Fruit fly (Drosophila melanogaster) whole organism, prepupa: ENCODE measurements around the gene eIF3d1.

ENCODE experiments used
- CG11762 ChIP-seq: fragments of 200-800 bp; sonication (Bioruptor generic); optimal IDR thresholded peaks from 3 replicates; lab custom pipeline; 2016; ENCODE audit warnings: missing biosample characterization, missing genetic modification characterization; ENCODE audit not compliant: insufficient read depth
- CG11902 ChIP-seq: fragments of 200-800 bp; sonication (Bioruptor generic); optimal IDR thresholded peaks from 3 replicates; lab custom pipeline; 2016; ENCODE audit warnings: missing biosample characterization, missing genetic modification characterization
- CG1621 ChIP-seq: fragments of 200-800 bp; sonication (Bioruptor generic); optimal IDR thresholded peaks from 3 replicates; lab custom pipeline; 2018; ENCODE audit warnings: missing biosample characterization, mild to moderate bottlenecking, missing genetic modification characterization
- CG16779 ChIP-seq: fragments of 200-800 bp; sonication (Bioruptor generic); optimal IDR thresholded peaks from 3 replicates; lab custom pipeline; 2017; ENCODE audit warnings: missing biosample characterization, mild to moderate bottlenecking, missing genetic modification characterization
- CG6276 ChIP-seq: fragments of 200-800 bp; sonication (Bioruptor generic); optimal IDR thresholded peaks from 2 replicates; lab custom pipeline; 2017; ENCODE audit warnings: missing biosample characterization, mild to moderate bottlenecking, missing genetic modification characterization
- CG8119 ChIP-seq: fragments of 200-800 bp; sonication (Bioruptor generic); IDR thresholded peaks from 3 replicates; pipeline ENCODE4 v1.3.6; 2022; ENCODE audit warnings: missing biosample characterization, missing genetic modification characterization
- Eip93F ChIP-seq: fragments of 200-800 bp; sonication (Bioruptor generic); optimal IDR thresholded peaks from 2 replicates; lab custom pipeline; 2016; ENCODE audit warnings: missing biosample characterization, mild to moderate bottlenecking, missing genetic modification characterization
- Sox102F ChIP-seq: fragments of 200-800 bp; sonication (Bioruptor generic); optimal IDR thresholded peaks from 2 replicates; lab custom pipeline; 2016; ENCODE audit warnings: missing biosample characterization, mild to moderate bottlenecking, missing genetic modification characterization
- achi ChIP-seq: fragments of 200-800 bp; sonication (Bioruptor generic); optimal IDR thresholded peaks from 3 replicates; lab custom pipeline; 2016; ENCODE audit warnings: missing biosample characterization, missing genetic modification characterization
- cyc ChIP-seq: fragments of 200-800 bp; sonication (Bioruptor generic); optimal IDR thresholded peaks from 3 replicates; lab custom pipeline; 2016; ENCODE audit warnings: missing biosample characterization, missing genetic modification characterization
- pdm3 ChIP-seq: fragments of 200-800 bp; sonication (Bioruptor generic); optimal IDR thresholded peaks from 3 replicates; lab custom pipeline; 2016; ENCODE audit warnings: missing biosample characterization, missing genetic modification characterization
- svp ChIP-seq: fragments of 200-800 bp; sonication (Bioruptor generic); peaks from one replicate; lab custom pipeline; 2016; ENCODE audit warnings: missing biosample characterization, missing genetic modification characterization
- topi ChIP-seq: fragments of 200-800 bp; sonication (Bioruptor generic); optimal IDR thresholded peaks from 3 replicates; lab custom pipeline; 2016; ENCODE audit warnings: missing biosample characterization, missing genetic modification characterization

DNA sequence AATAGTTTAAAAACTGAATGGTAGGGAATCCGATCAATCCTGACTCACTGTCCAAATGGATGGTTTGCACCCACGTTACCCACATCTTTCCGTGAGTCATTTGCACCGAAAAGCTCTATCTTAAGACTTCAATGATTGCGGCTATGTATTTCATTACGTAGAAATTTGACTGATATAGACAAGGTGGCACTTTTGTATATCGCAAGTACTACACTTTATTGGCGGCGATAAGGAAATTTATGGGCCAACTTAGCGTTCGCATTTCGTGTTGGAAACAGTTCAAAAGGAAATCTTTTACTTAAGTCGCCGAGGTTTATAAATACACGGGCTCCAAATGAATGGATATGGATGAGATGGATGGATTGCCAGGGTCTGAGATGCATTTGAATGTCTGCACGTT, 35.0 kb downstream of the eIF3d1 start:
- TF ChIP-seq CG16779 (no peak), cyc (no peak), CG1621 (tag; lab: Kevin White, UChicago) (no peak), topi (no peak), achi (GFP tag; lab: Kevin White, UChicago) (no peak), CG11902 (no peak), Sox102F (GFP tag; lab: Kevin White, UChicago) (no peak), CG11762 (no peak), pdm3 (GFP tag; lab: Kevin White, UChicago) (no peak), svp (GFP tag; lab: Kevin White, UChicago) (no peak), CG6276 (GFP tag; lab: Kevin White, UChicago) (no peak), Eip93F (GFP tag; lab: Kevin White, UChicago) (no peak), CG8119 (GFP tag; lab: Robert Waterston, UW) (no peak)
